Fruit fly (Drosophila melanogaster): ENCODE results near the gene Sfp79B.

Gene Sfp79B

dm6 chr3L:22091339-22091738, 11.2 kb downstream of the Sfp79B start:
- TF ChIP-seq Myc (optimal IDR thresholded peaks at IDR 0.05) (no peak), dsf (GFP tag; optimal IDR thresholded peaks at IDR 0.05; ENCODE audit: borderline replicate concordance) (no peak), sage (GFP tag; optimal IDR thresholded peaks at IDR 0.05) (no peak), OdsH (GFP tag; optimal IDR thresholded peaks at IDR 0.05) (no peak), Hnf4 (GFP tag; optimal IDR thresholded peaks at IDR 0.05) (no peak), Jra (GFP tag; optimal IDR thresholded peaks at IDR 0.05) (no peak), pan (optimal IDR thresholded peaks at IDR 0.05) (no peak), HLH106 (tag; optimal IDR thresholded peaks at IDR 0.05) (no peak), usp (GFP tag; optimal IDR thresholded peaks at IDR 0.05) (no peak), Hr83 (GFP tag; optimal IDR thresholded peaks at IDR 0.05; ENCODE audit: poor library complexity, severe bottlenecking) (no peak), foxo (GFP tag; optimal IDR thresholded peaks at IDR 0.05) (no peak), Dfd (GFP tag; optimal IDR thresholded peaks at IDR 0.05) (no peak), tai (GFP tag; optimal IDR thresholded peaks at IDR 0.05) (no peak), Vsx2 (GFP tag; optimal IDR thresholded peaks at IDR 0.05; ENCODE audit: partially characterized antibody) (no peak)

dm6 chr3L:22094308-22094866, 14.3 kb downstream of the Sfp79B start:
- TF ChIP-seq ey (GFP tag; optimal IDR thresholded peaks at IDR 0.05) (no peak), pan (optimal IDR thresholded peaks at IDR 0.05) (no peak), Dfd (GFP tag; optimal IDR thresholded peaks at IDR 0.05) (no peak), CG32264 (GFP tag; optimal IDR thresholded peaks at IDR 0.05) (no peak), sv (GFP tag; optimal IDR thresholded peaks at IDR 0.05) (no peak), fru (GFP tag; optimal IDR thresholded peaks at IDR 0.05) (no peak), CrebA (GFP tag; optimal IDR thresholded peaks at IDR 0.05; ENCODE audit: borderline replicate concordance) (no peak), tai (GFP tag; optimal IDR thresholded peaks at IDR 0.05) (no peak), brk (GFP tag; optimal IDR thresholded peaks at IDR 0.05) (no peak), jim (GFP tag; optimal IDR thresholded peaks at IDR 0.05) (no peak), Hr78 (GFP tag; optimal IDR thresholded peaks at IDR 0.05) (no peak), Sp1 (GFP tag; optimal IDR thresholded peaks at IDR 0.05) (no peak), br (GFP tag; optimal IDR thresholded peaks at IDR 0.05) (no peak), usp (GFP tag; optimal IDR thresholded peaks at IDR 0.05) (no peak), psq (GFP tag; optimal IDR thresholded peaks at IDR 0.05) (no peak), Vsx2 (GFP tag; optimal IDR thresholded peaks at IDR 0.05; ENCODE audit: partially characterized antibody) (no peak), lola (GFP tag; optimal IDR thresholded peaks at IDR 0.05) (no peak), foxo (GFP tag; optimal IDR thresholded peaks at IDR 0.05) (no peak), Hr83 (GFP tag; optimal IDR thresholded peaks at IDR 0.05; ENCODE audit: poor library complexity, severe bottlenecking) (no peak)

dm6 chr3L:22106704-22107103, 26.6 kb downstream of the Sfp79B start:
- TF ChIP-seq foxo (GFP tag; optimal IDR thresholded peaks at IDR 0.05) (no peak), brk (GFP tag; optimal IDR thresholded peaks at IDR 0.05) (no peak), pan (optimal IDR thresholded peaks at IDR 0.05) (no peak), sv (GFP tag; optimal IDR thresholded peaks at IDR 0.05) (no peak), HLH106 (tag; optimal IDR thresholded peaks at IDR 0.05) (no peak), CrebA (GFP tag; optimal IDR thresholded peaks at IDR 0.05; ENCODE audit: borderline replicate concordance) (no peak), GATAd (GFP tag; optimal IDR thresholded peaks at IDR 0.05) (no peak), dmrt93B (GFP tag; optimal IDR thresholded peaks at IDR 0.05) (no peak), Dfd (GFP tag; optimal IDR thresholded peaks at IDR 0.05) (no peak), Vsx2 (GFP tag; optimal IDR thresholded peaks at IDR 0.05; ENCODE audit: partially characterized antibody) (no peak), CG32264 (GFP tag; optimal IDR thresholded peaks at IDR 0.05) (no peak), Hr78 (GFP tag; optimal IDR thresholded peaks at IDR 0.05) (no peak), lola (GFP tag; optimal IDR thresholded peaks at IDR 0.05) (no peak), br (GFP tag; optimal IDR thresholded peaks at IDR 0.05) (no peak), Rel (GFP tag; optimal IDR thresholded peaks at IDR 0.05) (no peak), Rel (tag; optimal IDR thresholded peaks at IDR 0.05) (no peak), tai (GFP tag; optimal IDR thresholded peaks at IDR 0.05) (no peak), usp (GFP tag; optimal IDR thresholded peaks at IDR 0.05) (no peak), N (GFP tag; optimal IDR thresholded peaks at IDR 0.05) (no peak), dsf (GFP tag; optimal IDR thresholded peaks at IDR 0.05; ENCODE audit: borderline replicate concordance) (no peak)

dm6 chr3L:22109903-22110302, 29.8 kb downstream of the Sfp79B start:
- TF ChIP-seq fru (GFP tag; optimal IDR thresholded peaks at IDR 0.05), result no peak
- no peak for TF ChIP-seq brk (GFP tag; optimal IDR thresholded peaks at IDR 0.05)
- no peak for TF ChIP-seq Abd-B (GFP tag; optimal IDR thresholded peaks at IDR 0.05)
- TF ChIP-seq Myc (optimal IDR thresholded peaks at IDR 0.05), result no peak
- TF ChIP-seq foxo (GFP tag; optimal IDR thresholded peaks at IDR 0.05), result no peak
- no peak for TF ChIP-seq usp (GFP tag; optimal IDR thresholded peaks at IDR 0.05)
- TF ChIP-seq CG32264 (GFP tag; optimal IDR thresholded peaks at IDR 0.05), result no peak
- no peak for TF ChIP-seq Hr78 (GFP tag; optimal IDR thresholded peaks at IDR 0.05)
- no peak for TF ChIP-seq HLH106 (tag; optimal IDR thresholded peaks at IDR 0.05)
- no peak for TF ChIP-seq ey (GFP tag; optimal IDR thresholded peaks at IDR 0.05)
- TF ChIP-seq Mio (GFP tag; optimal IDR thresholded peaks at IDR 0.05), result no peak
- no peak for TF ChIP-seq Dfd (GFP tag; optimal IDR thresholded peaks at IDR 0.05)
- TF ChIP-seq Dif (GFP tag; optimal IDR thresholded peaks at IDR 0.05; ENCODE audit: partially characterized antibody), result no peak
- TF ChIP-seq rgr (GFP tag; optimal IDR thresholded peaks at IDR 0.05), result no peak
- TF ChIP-seq dmrt93B (GFP tag; optimal IDR thresholded peaks at IDR 0.05), result no peak
- no peak for TF ChIP-seq OdsH (GFP tag; optimal IDR thresholded peaks at IDR 0.05)
- TF ChIP-seq sage (GFP tag; optimal IDR thresholded peaks at IDR 0.05), result no peak
- TF ChIP-seq dl (GFP tag; optimal IDR thresholded peaks at IDR 0.05; ENCODE audit: insufficient read depth in 1 of 2, partially characterized antibody in 2 of 2), result no peak
- no peak for TF ChIP-seq sv (GFP tag; optimal IDR thresholded peaks at IDR 0.05)

Measured in whole organism, wandering third instar larva.